Fruit fly (Drosophila melanogaster) whole organism: ENCODE measurements around the gene niki.

Source experiments
- CG8478 ChIP-seq: fragments of >200 bp; optimal IDR thresholded peaks from 2 replicates; lab custom pipeline; 2018; ENCODE audit warnings: inconsistent platforms
- Dll ChIP-seq: fragments of >200 bp; optimal IDR thresholded peaks from 2 replicates; lab custom pipeline; 2017
- EcR ChIP-seq, 2 experiments: fragments of >200 bp; optimal IDR thresholded peaks; 2 replicates each; lab custom pipeline; 2017; ENCODE audit warnings: missing biosample characterization in 2 of 2, missing genetic modification characterization in 2 of 2, missing genetic modification reagents in 2 of 2
- pan ChIP-seq: fragments of >200 bp; optimal IDR thresholded peaks from 2 replicates; lab custom pipeline; 2017
- psq ChIP-seq: fragments of >200 bp; optimal IDR thresholded peaks from 2 replicates; lab custom pipeline; 2017
- usp ChIP-seq: fragments of >200 bp; optimal IDR thresholded peaks from 2 replicates; lab custom pipeline; 2017; ENCODE audit warnings: missing biosample characterization, missing genetic modification characterization, mixed read lengths

Gene niki

dm6 chr3R:24825548-24825947 lies at the start of gene niki:
niki (minus strand) TSS chr3R:24825648.
- TF ChIP-seq usp (GFP tag; lab: Kevin White, UChicago) (no peak), pan (lab: Kevin White, UChicago) (no peak), EcR (GFP tag; optimal IDR thresholded peaks at IDR 0.05; lab: Kevin White, UChicago) (no peak), psq (no peak), Dll (lab: Kevin White, UChicago) (no peak), CG8478 (lab: Kevin White, UChicago) (no peak)

dm6 chr3R:24870389-24871048 lies 45.1 kb upstream of the niki start, which contains the start of gene CycB3:
CycB3 (minus strand) TSS chr3R:24870816.
- TF ChIP-seq usp (GFP tag; lab: Kevin White, UChicago) (no peak), Dll (lab: Kevin White, UChicago) (no peak), EcR (GFP tag; optimal IDR thresholded peaks at IDR 0.05; lab: Kevin White, UChicago) (no peak), CG8478 (lab: Kevin White, UChicago) (no peak), psq (no peak), pan (lab: Kevin White, UChicago) (no peak)

dm6 chr3R:24867956-24868355 lies 42.5 kb upstream of the niki start:
- TF ChIP-seq usp (GFP tag; lab: Kevin White, UChicago) (no peak), EcR (GFP tag; optimal IDR thresholded peaks at IDR 0.05; lab: Kevin White, UChicago) (no peak), psq (no peak), CG8478 (lab: Kevin White, UChicago) (no peak), Dll (lab: Kevin White, UChicago) (no peak), pan (lab: Kevin White, UChicago) (no peak)

- TF ChIP-seq Dll (lab: Kevin White, UChicago) (no peak), EcR (GFP tag; optimal IDR thresholded peaks at IDR 0.05; lab: Kevin White, UChicago) (no peak), psq (no peak), pan (lab: Kevin White, UChicago) (no peak), CG8478 (lab: Kevin White, UChicago) (no peak), usp (GFP tag; lab: Kevin White, UChicago) (no peak)
Measured at dm6 chr3R:24866976-24867375, 41.5 kb upstream of the niki start.

- TF ChIP-seq pan (lab: Kevin White, UChicago) (no peak), usp (GFP tag; lab: Kevin White, UChicago) (no peak), Dll (lab: Kevin White, UChicago) (no peak), psq (no peak), CG8478 (lab: Kevin White, UChicago) (no peak), EcR (GFP tag; optimal IDR thresholded peaks at IDR 0.05; lab: Kevin White, UChicago) (no peak)
Measured at dm6 chr3R:24864719-24865400, 39.4 kb upstream of the niki start, which contains the start of the genes Srg1 and Elal. Srg1 (minus strand) TSS chr3R:24864732. Elal (plus strand) TSS chr3R:24865350.

- TF ChIP-seq CG8478 (lab: Kevin White, UChicago) (no peak), psq (no peak), pan (lab: Kevin White, UChicago) (no peak), Dll (lab: Kevin White, UChicago) (no peak), usp (GFP tag; lab: Kevin White, UChicago) (no peak), EcR (GFP tag; optimal IDR thresholded peaks at IDR 0.05; lab: Kevin White, UChicago) (no peak)
Measured at dm6 chr3R:24863894-24864293, 38.4 kb upstream of the niki start.

- TF ChIP-seq CG8478 (lab: Kevin White, UChicago) (no peak), pan (lab: Kevin White, UChicago) (no peak), EcR (GFP tag; optimal IDR thresholded peaks at IDR 0.05; lab: Kevin White, UChicago) (no peak), Dll (lab: Kevin White, UChicago) (no peak), psq (no peak), usp (GFP tag; lab: Kevin White, UChicago) (no peak)
Measured at dm6 chr3R:24862574-24863089, 37.2 kb upstream of the niki start, which contains the start of gene CG7016. CG7016 (plus strand) TSS chr3R:24862931.

dm6 chr3R:24862065-24862464 lies 36.6 kb upstream of the niki start, which contains the start of gene CG13640:
CG13640 (minus strand) TSS chr3R:24862165.
- TF ChIP-seq psq (no peak), EcR (GFP tag; optimal IDR thresholded peaks at IDR 0.05; lab: Kevin White, UChicago) (no peak), pan (lab: Kevin White, UChicago) (no peak), CG8478 (lab: Kevin White, UChicago) (no peak), usp (GFP tag; lab: Kevin White, UChicago) (no peak), Dll (lab: Kevin White, UChicago) (no peak)

dm6 chr3R:24860316-24860826 lies 34.9 kb upstream of the niki start, which contains the start of gene CG13639:
CG13639 (minus strand) TSS chr3R:24860366.
- no peak for TF ChIP-seq EcR (GFP tag; optimal IDR thresholded peaks at IDR 0.05; lab: Kevin White, UChicago)
- TF ChIP-seq usp (GFP tag; lab: Kevin White, UChicago), result no peak
- no peak for TF ChIP-seq Dll (lab: Kevin White, UChicago)
- no peak for TF ChIP-seq CG8478 (lab: Kevin White, UChicago)
- no peak for TF ChIP-seq psq
- TF ChIP-seq pan (lab: Kevin White, UChicago), result no peak

- TF ChIP-seq EcR (GFP tag; optimal IDR thresholded peaks at IDR 0.05; lab: Kevin White, UChicago) (no peak), Dll (lab: Kevin White, UChicago) (no peak), pan (lab: Kevin White, UChicago) (no peak), usp (GFP tag; lab: Kevin White, UChicago) (no peak), psq (no peak), CG8478 (lab: Kevin White, UChicago) (no peak)
Measured at dm6 chr3R:24859701-24860100, 34.3 kb upstream of the niki start, which contains the start of gene ppk22. ppk22 (minus strand) TSS chr3R:24859801.

- TF ChIP-seq EcR (GFP tag; optimal IDR thresholded peaks at IDR 0.05; lab: Kevin White, UChicago) (no peak), pan (lab: Kevin White, UChicago) (no peak), Dll (lab: Kevin White, UChicago) (no peak), psq (no peak), usp (GFP tag; lab: Kevin White, UChicago) (no peak), CG8478 (lab: Kevin White, UChicago) (no peak)
Measured at dm6 chr3R:24857459-24857858, 32.0 kb upstream of the niki start, which contains the start of gene CAH4. CAH4 (minus strand) TSS chr3R:24857559.
